Fruit fly (Drosophila melanogaster) whole organism, prepupa: Measurements from ENCODE around the gene lbl.
A peak's percentile ranks its signal among the peaks of the same experiment; 100 is the strongest.

ENCODE experiments used
- Blimp-1 ChIP-seq: fragments of 200-800 bp; sonication (Bioruptor generic); optimal IDR thresholded peaks from 3 replicates; lab custom pipeline; 2017; ENCODE audit warnings: missing biosample characterization, missing genetic modification characterization, mild to moderate bottlenecking, moderate library complexity, missing genetic modification reagents
- CG10631 ChIP-seq: fragments of 200-800 bp; sonication (Bioruptor generic); optimal IDR thresholded peaks from 2 replicates; lab custom pipeline; 2016; ENCODE audit warnings: missing biosample characterization, missing genetic modification characterization
- CG10669 ChIP-seq: fragments of 200-800 bp; sonication (Bioruptor generic); optimal IDR thresholded peaks from 3 replicates; lab custom pipeline; 2018; ENCODE audit warnings: missing biosample characterization, mild to moderate bottlenecking, missing genetic modification characterization, moderate library complexity
- CG11294 ChIP-seq: fragments of 200-800 bp; sonication (Bioruptor generic); IDR thresholded peaks from 2 replicates; pipeline ENCODE4 v1.3.6; 2022; ENCODE audit warnings: missing biosample characterization, missing genetic modification characterization
- CG11902 ChIP-seq: fragments of 200-800 bp; sonication (Bioruptor generic); optimal IDR thresholded peaks from 3 replicates; lab custom pipeline; 2016; ENCODE audit warnings: missing biosample characterization, missing genetic modification characterization
- CG15336 ChIP-seq: fragments of 200-800 bp; sonication (Bioruptor generic); IDR thresholded peaks from 2 replicates; pipeline ENCODE4 v1.3.6; 2022; ENCODE audit warnings: missing biosample characterization, missing genetic modification characterization
- CG1621 ChIP-seq: fragments of 200-800 bp; sonication (Bioruptor generic); optimal IDR thresholded peaks from 3 replicates; lab custom pipeline; 2018; ENCODE audit warnings: missing biosample characterization, mild to moderate bottlenecking, missing genetic modification characterization
- CG16779 ChIP-seq: fragments of 200-800 bp; sonication (Bioruptor generic); optimal IDR thresholded peaks from 3 replicates; lab custom pipeline; 2017; ENCODE audit warnings: missing biosample characterization, mild to moderate bottlenecking, missing genetic modification characterization
- CG3032 ChIP-seq: fragments of 200-800 bp; optimal IDR thresholded peaks from 2 replicates; lab custom pipeline; 2019; ENCODE audit warnings: missing biosample characterization, mild to moderate bottlenecking, missing genetic modification characterization, moderate library complexity
- CG3919 ChIP-seq: fragments of 200-800 bp; sonication (Bioruptor generic); optimal IDR thresholded peaks from 3 replicates; lab custom pipeline; 2016; ENCODE audit warnings: missing biosample characterization, missing genetic modification characterization
- CG6163 ChIP-seq: fragments of 200-800 bp; sonication (Bioruptor generic); IDR thresholded peaks from 3 replicates; pipeline ENCODE4 v1.3.6; 2022; ENCODE audit warnings: missing biosample characterization, missing genetic modification characterization
- CG6792 ChIP-seq: fragments of 200-800 bp; sonication (Bioruptor generic); optimal IDR thresholded peaks from 3 replicates; lab custom pipeline; 2016; ENCODE audit warnings: missing biosample characterization, missing genetic modification characterization
- CG6808 ChIP-seq: fragments of 200-800 bp; sonication (Bioruptor generic); optimal IDR thresholded peaks from 3 replicates; lab custom pipeline; 2017; ENCODE audit warnings: missing biosample characterization, missing genetic modification characterization, mild to moderate bottlenecking, moderate library complexity, missing genetic modification reagents
- CG7368 ChIP-seq: fragments of 200-800 bp; sonication (Bioruptor generic); optimal IDR thresholded peaks from 3 replicates; lab custom pipeline; 2016; ENCODE audit warnings: missing biosample characterization, missing genetic modification characterization
- CG8119 ChIP-seq: fragments of 200-800 bp; sonication (Bioruptor generic); IDR thresholded peaks from 3 replicates; pipeline ENCODE4 v1.3.6; 2022; ENCODE audit warnings: missing biosample characterization, missing genetic modification characterization
- CG8319 ChIP-seq: fragments of 200-800 bp; sonication (Bioruptor generic); optimal IDR thresholded peaks from 3 replicates; lab custom pipeline; 2016; ENCODE audit warnings: missing biosample characterization, missing genetic modification characterization
- CG8632 ChIP-seq: fragments of 200-800 bp; sonication (Bioruptor generic); optimal IDR thresholded peaks from 3 replicates; lab custom pipeline; 2016; ENCODE audit warnings: missing biosample characterization, missing genetic modification characterization
- CG9139 ChIP-seq: fragments of 200-800 bp; sonication (Bioruptor generic); optimal IDR thresholded peaks from 3 replicates; lab custom pipeline; 2017; ENCODE audit warnings: missing biosample characterization, mild to moderate bottlenecking, missing genetic modification characterization
- Eip75B ChIP-seq: fragments of 200-800 bp; sonication (Bioruptor generic); optimal IDR thresholded peaks from 3 replicates; lab custom pipeline; 2016; ENCODE audit warnings: missing biosample characterization, missing genetic modification characterization
- Eip93F ChIP-seq: fragments of 200-800 bp; sonication (Bioruptor generic); optimal IDR thresholded peaks from 2 replicates; lab custom pipeline; 2016; ENCODE audit warnings: missing biosample characterization, mild to moderate bottlenecking, missing genetic modification characterization
- Ets21C ChIP-seq: fragments of 200-800 bp; sonication (Bioruptor generic); optimal IDR thresholded peaks from 3 replicates; lab custom pipeline; 2016; ENCODE audit warnings: missing biosample characterization, missing genetic modification characterization
- Ets96B ChIP-seq: fragments of 200-800 bp; optimal IDR thresholded peaks from 2 replicates; lab custom pipeline; 2019; ENCODE audit warnings: missing biosample characterization, mild to moderate bottlenecking, missing genetic modification characterization, moderate library complexity
- Gug ChIP-seq: fragments of 200-800 bp; sonication (Bioruptor generic); IDR thresholded peaks from 2 replicates; pipeline ENCODE4 v1.3.6; 2022; ENCODE audit warnings: missing biosample characterization, missing genetic modification characterization
- Hr38 ChIP-seq: sonication (Bioruptor generic); optimal IDR thresholded peaks from 2 replicates; lab custom pipeline; 2016; ENCODE audit warnings: missing biosample characterization, missing genetic modification characterization
- Hr39 ChIP-seq: fragments of 200-800 bp; sonication (Bioruptor generic); optimal IDR thresholded peaks from 2 replicates; lab custom pipeline; 2016; ENCODE audit warnings: missing biosample characterization, missing genetic modification characterization
- Hr4 ChIP-seq: fragments of 200-800 bp; sonication (Bioruptor generic); optimal IDR thresholded peaks from 3 replicates; lab custom pipeline; 2016; ENCODE audit warnings: missing biosample characterization, missing genetic modification characterization
- Lpt ChIP-seq: fragments of 200-800 bp; sonication (Bioruptor generic); optimal IDR thresholded peaks from 3 replicates; lab custom pipeline; 2016; ENCODE audit warnings: missing biosample characterization, missing genetic modification characterization
- Met ChIP-seq: fragments of 200-800 bp; sonication (Bioruptor generic); optimal IDR thresholded peaks from 3 replicates; lab custom pipeline; 2016; ENCODE audit warnings: missing biosample characterization, missing genetic modification characterization
- Sox102F ChIP-seq: fragments of 200-800 bp; sonication (Bioruptor generic); optimal IDR thresholded peaks from 2 replicates; lab custom pipeline; 2016; ENCODE audit warnings: missing biosample characterization, mild to moderate bottlenecking, missing genetic modification characterization
- Sox14 ChIP-seq: fragments of 200-800 bp; sonication (Bioruptor generic); optimal IDR thresholded peaks from 3 replicates; lab custom pipeline; 2016; ENCODE audit warnings: missing biosample characterization, missing genetic modification characterization
- Sox15 ChIP-seq: fragments of 200-800 bp; sonication (Bioruptor generic); optimal IDR thresholded peaks from 3 replicates; lab custom pipeline; 2016; ENCODE audit warnings: missing biosample characterization, missing genetic modification characterization
- achi ChIP-seq: fragments of 200-800 bp; sonication (Bioruptor generic); optimal IDR thresholded peaks from 3 replicates; lab custom pipeline; 2016; ENCODE audit warnings: missing biosample characterization, missing genetic modification characterization
- acj6 ChIP-seq: fragments of 200-800 bp; sonication (Bioruptor generic); optimal IDR thresholded peaks from 3 replicates; lab custom pipeline; 2016; ENCODE audit warnings: missing biosample characterization, missing genetic modification characterization
- cyc ChIP-seq: fragments of 200-800 bp; sonication (Bioruptor generic); optimal IDR thresholded peaks from 3 replicates; lab custom pipeline; 2016; ENCODE audit warnings: missing biosample characterization, missing genetic modification characterization
- dac ChIP-seq: fragments of 200-800 bp; sonication (Bioruptor generic); optimal IDR thresholded peaks from 2 replicates; lab custom pipeline; 2017; ENCODE audit warnings: missing biosample characterization, mild to moderate bottlenecking, missing genetic modification characterization
- dsx ChIP-seq: fragments of 200-800 bp; optimal IDR thresholded peaks from 3 replicates; lab custom pipeline; 2019; ENCODE audit warnings: missing biosample characterization, mild to moderate bottlenecking, missing genetic modification characterization, moderate library complexity; ENCODE audit not compliant: poor library complexity, severe bottlenecking
- eg ChIP-seq: fragments of 200-800 bp; sonication (Bioruptor generic); IDR thresholded peaks from 3 replicates; pipeline ENCODE4 v1.3.6; 2022; ENCODE audit warnings: missing biosample characterization, missing genetic modification characterization
- esn ChIP-seq: fragments of 200-800 bp; sonication (Bioruptor generic); optimal IDR thresholded peaks from 2 replicates; lab custom pipeline; 2016; ENCODE audit warnings: missing biosample characterization, mild to moderate bottlenecking, missing genetic modification characterization, moderate library complexity
- fd59A ChIP-seq: fragments of 200-800 bp; sonication (Bioruptor generic); optimal IDR thresholded peaks from 2 replicates; lab custom pipeline; 2017; ENCODE audit warnings: missing biosample characterization, mild to moderate bottlenecking, missing genetic modification characterization, missing genetic modification reagents
- fd85E ChIP-seq: fragments of 200-800 bp; sonication (Bioruptor generic); optimal IDR thresholded peaks from 3 replicates; lab custom pipeline; 2016; ENCODE audit warnings: missing biosample characterization, missing genetic modification characterization
- lz ChIP-seq: fragments of 200-800 bp; sonication (Bioruptor generic); optimal IDR thresholded peaks from 3 replicates; lab custom pipeline; 2016; ENCODE audit warnings: missing biosample characterization, missing genetic modification characterization
- net ChIP-seq: fragments of 200-800 bp; sonication (Bioruptor generic); optimal IDR thresholded peaks from 3 replicates; lab custom pipeline; 2016; ENCODE audit warnings: missing biosample characterization, missing genetic modification characterization
- pdm3 ChIP-seq: fragments of 200-800 bp; sonication (Bioruptor generic); optimal IDR thresholded peaks from 3 replicates; lab custom pipeline; 2016; ENCODE audit warnings: missing biosample characterization, missing genetic modification characterization
- salr ChIP-seq, 2 experiments: fragments of 200-800 bp; sonication (Bioruptor generic); optimal IDR thresholded peaks; 3 replicates each; lab custom pipeline; 2016 to 2018; ENCODE audit warnings: missing biosample characterization in 2 of 2, missing genetic modification characterization in 2 of 2, mild to moderate bottlenecking in 1 of 2
- spab ChIP-seq: fragments of 200-800 bp; sonication (Bioruptor generic); optimal IDR thresholded peaks from 2 replicates; lab custom pipeline; 2017; ENCODE audit warnings: missing biosample characterization, mild to moderate bottlenecking, missing genetic modification characterization, missing genetic modification reagents
- ss ChIP-seq, 2 experiments: fragments of 200-800 bp; sonication (Bioruptor generic); optimal IDR thresholded peaks; 2 replicates in 1 of 2; 3 replicates in 1 of 2; lab custom pipeline; 2017 to 2018; ENCODE audit warnings: mild to moderate bottlenecking in 2 of 2, missing biosample characterization in 2 of 2, missing genetic modification characterization in 2 of 2, moderate library complexity in 1 of 2
- svp ChIP-seq: fragments of 200-800 bp; sonication (Bioruptor generic); peaks from one replicate; lab custom pipeline; 2016; ENCODE audit warnings: missing biosample characterization, missing genetic modification characterization
- topi ChIP-seq: fragments of 200-800 bp; sonication (Bioruptor generic); optimal IDR thresholded peaks from 3 replicates; lab custom pipeline; 2016; ENCODE audit warnings: missing biosample characterization, missing genetic modification characterization
- vri ChIP-seq: fragments of 200-800 bp; sonication (Bioruptor generic); optimal IDR thresholded peaks from 3 replicates; lab custom pipeline; 2016; ENCODE audit warnings: missing biosample characterization, mild to moderate bottlenecking, missing genetic modification characterization

lbl gene

DNA sequence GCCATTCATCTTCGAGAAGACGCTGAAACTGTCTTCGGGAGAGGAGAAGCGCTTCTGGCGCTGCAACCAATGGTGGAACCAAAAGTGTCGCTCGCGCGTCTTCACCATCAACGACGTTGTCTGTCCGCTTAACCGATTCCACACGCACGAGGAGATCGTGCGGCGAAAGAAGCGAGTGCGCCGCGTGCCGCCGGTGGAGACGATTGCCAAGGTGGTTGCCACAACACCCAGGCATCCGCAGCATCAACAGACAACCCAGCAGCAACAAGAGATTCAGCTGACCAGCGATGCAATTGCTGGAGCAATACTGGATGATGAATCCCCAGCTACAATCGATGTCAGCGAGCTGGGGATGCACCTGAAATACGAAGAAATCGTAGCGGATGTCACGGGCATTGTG, 65.5 kb downstream of the lbl start:
- peak; percentile 32; the same call in 1 of the 2 replicates for TF ChIP-seq CG11294 (GFP tag; lab: Robert Waterston, UW)
- no peak for TF ChIP-seq lz (GFP tag; lab: Kevin White, UChicago)

DNA sequence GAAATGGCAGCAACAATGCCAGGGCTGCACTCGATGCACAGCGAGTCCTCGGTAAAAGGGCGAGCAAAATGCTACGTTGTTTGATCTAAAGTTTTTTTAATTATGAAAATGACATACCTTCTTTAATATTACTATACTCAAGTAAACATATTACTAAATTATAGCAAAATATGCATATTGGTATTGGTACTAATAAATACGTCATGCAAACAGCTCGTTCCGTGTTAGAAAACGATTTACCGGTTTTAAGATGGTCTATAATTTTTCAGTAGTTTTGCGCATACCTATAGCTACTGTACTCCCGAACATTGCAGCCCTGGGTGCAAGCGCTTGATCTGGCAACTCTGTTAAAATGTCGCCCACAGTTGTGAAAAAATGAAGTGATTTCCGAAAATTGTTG, 68.7 kb downstream of the lbl start:
- TF ChIP-seq fd85E (GFP tag; lab: Kevin White, UChicago) (peak; percentile 85), CG16779 (tag; lab: Kevin White, UChicago) (no peak), Met (peak; percentile 97), CG8119 (GFP tag; lab: Robert Waterston, UW) (peak; percentile 94), spab (GFP tag; lab: Kevin White, UChicago) (peak; percentile 91), pdm3 (GFP tag; lab: Kevin White, UChicago) (peak; percentile 98), CG8319 (GFP tag; lab: Kevin White, UChicago) (peak; percentile 97), CG6808 (GFP tag; lab: Kevin White, UChicago) (peak; percentile 95), Lpt (peak; percentile 93), lz (GFP tag; lab: Kevin White, UChicago) (peak; percentile 98), Sox102F (GFP tag; lab: Kevin White, UChicago) (peak; percentile 95), Hr4 (GFP tag; lab: Kevin White, UChicago) (peak; percentile 98), acj6 (peak; percentile 98), Gug (GFP tag; lab: Robert Waterston, UW) (peak; percentile 94), CG3032 (peak; percentile 97), CG15336 (GFP tag; lab: Robert Waterston, UW) (peak; percentile 92), ss (GFP tag; optimal IDR thresholded peaks at IDR 0.05; lab: Kevin White, UChicago) (peak in 1 of 2 experiments; percentile 95), vri (no peak), svp (GFP tag; lab: Kevin White, UChicago) (peak; percentile 99), Ets21C (peak; percentile 96), Sox15 (GFP tag; lab: Kevin White, UChicago) (peak; percentile 97), Eip93F (GFP tag; lab: Kevin White, UChicago) (peak; percentile 89), CG6792 (peak; percentile 95), CG11294 (GFP tag; lab: Robert Waterston, UW) (peak; percentile 93; the same call in 1 of the 2 replicates), Hr38 (peak; percentile 43), CG9139 (GFP tag; lab: Kevin White, UChicago) (peak; percentile 87), Hr39 (GFP tag; lab: Kevin White, UChicago) (peak; percentile 98), dac (GFP tag; lab: Kevin White, UChicago) (no peak), Sox14 (GFP tag; lab: Kevin White, UChicago) (peak; percentile 98), CG3919 (GFP tag; lab: Kevin White, UChicago) (peak; percentile 96), achi (GFP tag; lab: Kevin White, UChicago) (peak; percentile 97), CG6163 (no peak; the same call in 1 of the 3 replicates), topi (GFP tag; lab: Kevin White, UChicago) (peak; percentile 96), CG10669 (GFP tag; lab: Kevin White, UChicago) (peak; percentile 94), CG10631 (GFP tag; lab: Kevin White, UChicago) (peak; percentile 98), net (no peak), Eip75B (GFP tag; lab: Kevin White, UChicago) (peak; percentile 95), CG7368 (no peak), salr (GFP tag; optimal IDR thresholded peaks at IDR 0.05; lab: Kevin White, UChicago) (peak in 1 of 2 experiments; percentile 87), cyc (GFP tag; lab: Kevin White, UChicago) (peak; percentile 98), Ets96B (tag; lab: Kevin White, UChicago) (peak; percentile 93), esn (GFP tag; lab: Kevin White, UChicago) (peak; percentile 98), fd59A (GFP tag; lab: Kevin White, UChicago) (peak; percentile 96), dsx (GFP tag; lab: Kevin White, UChicago) (peak; percentile 89), eg (GFP tag; lab: Robert Waterston, UW) (peak; percentile 92; the same call in 2 of the 3 replicates), Blimp-1 (GFP tag; lab: Kevin White, UChicago) (peak; percentile 91), CG8632 (GFP tag; lab: Kevin White, UChicago) (peak; percentile 93), CG1621 (tag; lab: Kevin White, UChicago) (peak; percentile 90), CG11902 (GFP tag; lab: Kevin White, UChicago) (peak; percentile 98)
